Worm (Caenorhabditis elegans): ENCODE results near the gene T24C4.2.

T24C4.2 gene

DNA sequence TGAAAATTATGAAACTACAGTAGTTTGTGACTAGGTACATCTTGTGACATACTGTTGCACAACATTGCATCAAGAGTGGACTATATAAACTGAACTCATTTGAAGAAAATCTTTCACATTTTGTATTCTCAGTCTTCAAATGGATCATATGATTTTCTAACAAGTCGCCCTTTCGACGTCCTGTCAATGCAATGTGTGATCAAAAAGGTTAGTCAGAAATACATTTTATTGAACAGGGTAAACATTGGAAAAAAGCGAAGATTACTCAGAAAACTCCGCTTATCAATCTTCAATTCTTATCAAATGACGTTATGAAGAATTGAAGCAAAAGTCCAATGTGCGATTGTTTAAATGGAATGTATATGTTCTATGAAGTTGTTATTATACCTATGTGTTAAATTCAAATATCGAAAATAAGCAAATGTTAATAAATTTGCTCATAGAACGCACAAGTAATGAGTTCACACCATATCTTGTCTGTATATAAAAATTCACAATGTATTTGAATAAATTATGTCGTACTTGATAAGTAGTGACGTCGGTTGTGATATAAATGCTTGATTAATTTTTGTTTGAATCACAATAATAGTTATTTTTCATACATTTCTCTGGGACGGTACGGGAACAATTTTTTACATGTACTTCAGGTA lies 36.8 kb downstream of the T24C4.2 start, which contains the start of gene zip-2 (continued):
- TF ChIP-seq madf-10 (tag; optimal IDR thresholded peaks at IDR 0.05): peak; percentile 27
- TF ChIP-seq Y56A3A.18 (GFP tag; IDR thresholded peaks at IDR 0.05): no peak
- no peak for TF ChIP-seq sdz-38 (tag; optimal IDR thresholded peaks at IDR 0.05)
- TF ChIP-seq nhr-27 (tag; optimal IDR thresholded peaks at IDR 0.05): no peak
- no peak for TF ChIP-seq xnd-1 (tag; optimal IDR thresholded peaks at IDR 0.05)
- TF ChIP-seq madf-3 (GFP tag; IDR thresholded peaks at IDR 0.05): no peak
- TF ChIP-seq tlf-1 (GFP tag; optimal IDR thresholded peaks at IDR 0.05): peak; percentile 14
- no peak for TF ChIP-seq snpc-1.3 (tag; optimal IDR thresholded peaks at IDR 0.05; ENCODE audit: insufficient read depth)
- TF ChIP-seq ztf-28 (GFP tag; IDR thresholded peaks at IDR 0.05): no peak
- no peak for TF ChIP-seq dpl-1 (GFP tag; optimal IDR thresholded peaks at IDR 0.05)
- TF ChIP-seq atf-7 (tag; optimal IDR thresholded peaks at IDR 0.05): peak; percentile 70
- TF ChIP-seq unc-62 (GFP tag; optimal IDR thresholded peaks at IDR 0.05): peak; percentile 8
- no peak for TF ChIP-seq rpc-1 (optimal IDR thresholded peaks at IDR 0.05)
- TF ChIP-seq rpc-1 (tag; optimal IDR thresholded peaks at IDR 0.05): no peak

DNA sequence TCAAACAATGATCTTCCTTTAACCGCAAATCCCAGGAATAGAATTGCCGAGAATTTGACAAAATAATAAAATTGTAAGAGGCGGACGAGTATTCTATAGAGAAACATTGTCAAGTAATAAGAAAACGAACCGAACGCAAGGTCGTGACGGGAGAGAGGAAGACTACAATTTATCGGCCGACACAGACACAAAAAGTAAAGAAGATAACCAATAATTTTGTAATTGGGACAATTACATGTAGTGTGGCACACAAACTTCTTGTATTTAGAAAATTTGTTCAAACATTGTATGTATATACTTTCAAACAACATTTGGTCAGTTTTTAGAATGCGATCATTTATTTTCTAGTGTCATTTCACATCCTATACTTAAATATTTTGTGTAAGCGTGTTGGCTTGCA lies 37.8 kb downstream of the T24C4.2 start, which contains the start of gene ceeh-1:
ceeh-1 (minus strand) TSS at position 317 of the 400 bp plus-strand sequence.
- TF ChIP-seq B0336.3 (GFP tag; IDR thresholded peaks at IDR 0.05): 0 out of 2 replicates have a peak, but pooled peaks have one; percentile 13
- peak; percentile 20 for TF ChIP-seq nhr-80 (tag; optimal IDR thresholded peaks at IDR 0.05)
- TF ChIP-seq snpc-1.3 (tag; optimal IDR thresholded peaks at IDR 0.05; ENCODE audit: insufficient read depth): no peak
- TF ChIP-seq cebp-1 (GFP tag; IDR thresholded peaks at IDR 0.05): no peak
- peak; percentile 7 for TF ChIP-seq cebp-1 (tag; optimal IDR thresholded peaks at IDR 0.05)

DNA sequence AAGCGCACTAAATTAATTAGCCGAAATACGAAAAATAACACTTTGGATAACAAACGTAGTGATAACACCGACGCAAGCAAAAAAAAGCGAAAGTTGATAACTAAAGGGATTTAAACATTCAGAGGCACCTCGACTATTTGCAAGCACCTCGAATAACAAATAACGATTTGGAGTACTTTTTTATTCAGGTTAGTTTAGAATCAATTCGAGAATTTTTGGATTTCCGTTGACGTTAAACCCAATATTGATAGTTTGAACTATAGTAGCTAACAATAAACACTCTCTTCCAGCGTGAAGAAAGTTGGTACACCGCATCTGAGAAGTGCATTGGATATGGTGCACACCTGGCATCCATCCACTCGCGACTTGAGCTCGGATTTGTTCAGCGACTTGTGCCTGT lies 44.5 kb downstream of the T24C4.2 start:
- no peak for TF ChIP-seq madf-10 (tag; optimal IDR thresholded peaks at IDR 0.05)
- TF ChIP-seq gei-17 (GFP tag; optimal IDR thresholded peaks at IDR 0.05): no peak
- TF ChIP-seq Y53F4B.3 (GFP tag; IDR thresholded peaks at IDR 0.05): no peak

DNA sequence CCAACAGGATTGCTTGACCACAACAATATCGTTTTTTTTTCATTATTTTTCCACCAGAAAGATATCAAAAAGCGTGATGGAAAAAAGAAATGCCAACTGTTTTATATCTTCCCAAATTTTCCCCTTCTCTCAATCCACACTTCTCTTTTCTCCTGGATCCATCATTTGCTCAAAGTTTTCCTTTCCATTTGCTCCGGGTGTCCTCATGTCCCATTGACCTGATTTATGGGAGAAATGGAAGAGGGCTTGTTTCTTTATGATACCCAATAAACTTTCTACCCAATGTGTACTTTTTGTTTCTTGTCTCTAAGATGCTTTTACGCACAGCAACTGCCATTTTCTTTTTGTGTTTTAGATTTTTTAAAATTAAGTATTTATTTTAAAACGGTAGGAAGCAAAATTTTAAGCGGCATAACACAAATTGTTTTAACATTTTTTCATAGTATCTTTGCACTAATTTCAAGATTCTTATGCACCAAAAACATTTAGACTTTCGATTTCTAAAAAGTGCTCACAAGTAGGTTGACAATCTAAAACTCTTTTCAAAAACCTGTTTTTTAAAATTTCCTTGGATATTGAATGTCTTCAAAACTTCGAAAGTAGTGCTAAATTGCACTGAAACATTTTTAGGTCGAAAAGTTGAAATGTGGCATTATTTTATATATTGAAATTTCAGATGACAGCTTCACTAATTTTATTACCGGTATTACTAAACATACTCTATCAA lies 47.1 kb downstream of the T24C4.2 start, which contains the start of gene clec-149:
clec-149 (plus strand) TSS at position 677 of the 727 bp plus-strand sequence.
- TF ChIP-seq dpff-1 (tag; optimal IDR thresholded peaks at IDR 0.05): no peak
- TF ChIP-seq Y79H2A.3 (GFP tag; conservative IDR thresholded peaks at IDR 0.05): no peak
- no peak for TF ChIP-seq nfyb-1 (GFP tag; IDR thresholded peaks at IDR 0.05)

DNA sequence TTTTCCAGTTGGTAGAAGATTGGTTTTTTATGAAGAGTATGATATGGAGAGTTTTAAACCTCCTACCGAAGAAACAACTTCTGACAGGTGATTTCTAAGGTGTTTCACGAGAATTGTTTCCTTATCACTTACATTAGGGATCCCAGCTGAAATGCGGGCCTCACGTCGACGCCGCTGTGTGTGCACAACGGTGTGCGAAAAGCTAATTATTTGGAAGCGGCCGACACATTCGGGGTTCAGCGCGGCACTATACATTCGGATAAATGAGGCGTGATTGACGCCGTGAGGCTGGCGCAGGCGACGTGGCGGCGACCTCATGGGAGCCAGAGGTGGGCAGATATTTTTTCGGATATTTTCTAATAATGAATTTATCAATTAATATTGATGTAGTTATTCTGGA lies 50.5 kb downstream of the T24C4.2 start:
- TF ChIP-seq zfh-2 (GFP tag; conservative IDR thresholded peaks at IDR 0.05) (0 out of 2 replicates have a peak, but pooled peaks have one; percentile 21), ccch-3 (GFP tag; optimal IDR thresholded peaks at IDR 0.05) (no peak), hmg-1.2 (GFP tag; IDR thresholded peaks at IDR 0.05) (no peak; the same call in 1 of the 2 replicates), F52B5.7 (tag; optimal IDR thresholded peaks at IDR 0.05) (no peak), Y56A3A.18 (GFP tag; IDR thresholded peaks at IDR 0.05) (no peak), hsf-1 (GFP tag; IDR thresholded peaks at IDR 0.05) (no peak), snpc-4 (GFP tag; optimal IDR thresholded peaks at IDR 0.05) (peak; percentile 44), snpc-4 (tag; optimal IDR thresholded peaks at IDR 0.05) (peak in 2 of 4 experiments; percentile 81 to 88), lsy-27 (tag; optimal IDR thresholded peaks at IDR 0.05; ENCODE audit: borderline replicate concordance, insufficient read depth) (no peak), Y67H2A.10 (GFP tag; conservative IDR thresholded peaks at IDR 0.05) (no peak), snpc-1.1 (tag; optimal IDR thresholded peaks at IDR 0.05; ENCODE audit: insufficient read depth) (peak; percentile 83), lin-35 (GFP tag; optimal IDR thresholded peaks at IDR 0.05) (no peak), mxl-1 (tag; optimal IDR thresholded peaks at IDR 0.05) (no peak), ztf-3 (GFP tag; optimal IDR thresholded peaks at IDR 0.05) (no peak), ceh-91 (GFP tag; IDR thresholded peaks at IDR 0.05) (no peak), hrde-1 (tag; optimal IDR thresholded peaks at IDR 0.05; ENCODE audit: borderline replicate concordance) (no peak)

All from whole organism, young adult.